Worm (Caenorhabditis elegans) whole organism, L4 larva: Measurements from ENCODE around the gene sri-30.

Experiments
- F10B5.3 ChIP-seq: sonication (generic microtip); optimal IDR thresholded peaks from 2 replicates; lab custom pipeline; 2016; ENCODE audit warnings: mild to moderate bottlenecking, missing genetic modification characterization, missing compliant biosample characterization
- daf-12 ChIP-seq: fragments of 150-350 bp; optimal IDR thresholded peaks from 2 replicates; lab custom pipeline; 2014; ENCODE audit warnings: missing biosample characterization, missing genetic modification reagents, missing genetic modification characterization
- mxl-3 ChIP-seq: fragments of 200-800 bp; sonication (Bioruptor generic); optimal IDR thresholded peaks from 2 replicates; lab custom pipeline; 2018; ENCODE audit warnings: mild to moderate bottlenecking, missing genetic modification characterization, missing compliant biosample characterization
- nhr-76 ChIP-seq: fragments of 150-350 bp; optimal IDR thresholded peaks from 2 replicates; lab custom pipeline; 2014; ENCODE audit warnings: missing biosample characterization, missing genetic modification characterization
- ztf-11 ChIP-seq: fragments of 150-350 bp; optimal IDR thresholded peaks from 2 replicates; lab custom pipeline; 2014; ENCODE audit warnings: missing biosample characterization, missing genetic modification characterization

- TF ChIP-seq nhr-76 (no peak), mxl-3 (GFP tag; lab: Kevin White, UChicago) (no peak), daf-12 (no peak), F10B5.3 (tag; lab: Kevin White, UChicago) (no peak), ztf-11 (no peak)
Observed at ce11 chrII:3056266-3056872, 10.4 kb downstream of the sri-30 start, which contains the start of gene lin-8.
